In the genomic region with DNA sequence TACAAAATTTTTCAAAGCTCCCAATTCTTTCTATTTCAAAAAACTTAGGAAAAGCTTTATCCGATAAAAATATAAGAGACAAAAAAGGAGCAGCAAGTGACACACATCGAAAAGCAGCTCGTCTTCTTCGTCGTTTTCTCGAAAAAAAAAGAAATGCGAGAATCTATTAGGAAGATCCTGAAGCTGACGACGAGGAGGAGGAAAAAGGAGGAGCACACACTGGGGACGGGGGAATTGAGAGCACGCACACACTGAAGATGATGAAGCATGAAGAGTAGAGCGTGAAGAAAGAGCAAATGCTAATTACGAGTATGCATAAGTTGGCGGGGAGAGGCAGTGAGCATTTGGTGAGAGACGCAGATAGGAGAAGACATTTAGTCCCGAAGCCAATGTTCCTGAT, we compare ENCODE assay signal across 6 worm cellular contexts.
TF ChIP-seq lines count a peak whose summit lies in the region.

No protein-coding gene starts in this region.

TF ChIP-seq in whole organism, L1 larva, 84 proteins besides CTCF, POLR2A, EP300 and RAD21 (continues in another document):
- no peak for TF ChIP-seq unc-30 (tag; optimal IDR thresholded peaks at IDR 0.05; lab: Kevin White, UChicago)
- TF ChIP-seq sptf-1 (tag; optimal IDR thresholded peaks at IDR 0.05; lab: Kevin White, UChicago), result no peak
- TF ChIP-seq ceh-82 (tag; optimal IDR thresholded peaks at IDR 0.05; lab: Kevin White, UChicago), result peak in 1 of 3 experiments; percentile 43
- TF ChIP-seq lin-14 (GFP tag; optimal IDR thresholded peaks at IDR 0.05; lab: Kevin White, UChicago), result peak; percentile 53
- TF ChIP-seq tlp-1 (tag; optimal IDR thresholded peaks at IDR 0.05; lab: Kevin White, UChicago), result no peak
- peak; percentile 20 for TF ChIP-seq egl-13 (tag; optimal IDR thresholded peaks at IDR 0.05; lab: Kevin White, UChicago)
- peak; percentile 6 for TF ChIP-seq nhr-47 (tag; optimal IDR thresholded peaks at IDR 0.05; lab: Kevin White, UChicago)
- TF ChIP-seq unc-86 (tag; optimal IDR thresholded peaks at IDR 0.05; lab: Kevin White, UChicago), result peak; percentile 8
- no peak for TF ChIP-seq ztf-4 (tag; optimal IDR thresholded peaks at IDR 0.05; lab: Kevin White, UChicago)
- TF ChIP-seq fkh-10 (GFP tag; optimal IDR thresholded peaks at IDR 0.05; lab: Kevin White, UChicago), result peak; percentile 69
- TF ChIP-seq mdl-1 (tag; optimal IDR thresholded peaks at IDR 0.05; lab: Kevin White, UChicago), result no peak
- peak in 1 of 2 experiments; percentile 1 for TF ChIP-seq lsy-2 (tag; optimal IDR thresholded peaks at IDR 0.05; lab: Kevin White, UChicago)
- TF ChIP-seq elt-2 (tag; optimal IDR thresholded peaks at IDR 0.05; lab: Kevin White, UChicago), result no peak

TF ChIP-seq in whole organism, L2 larva, 48 proteins besides CTCF, POLR2A, EP300 and RAD21:
- TF ChIP-seq nhr-129 (tag; optimal IDR thresholded peaks at IDR 0.05; lab: Kevin White, UChicago) (peak; percentile 32), zag-1 (tag; optimal IDR thresholded peaks at IDR 0.05; lab: Kevin White, UChicago) (peak; percentile 50), unc-55 (GFP tag; optimal IDR thresholded peaks at IDR 0.05; lab: Kevin White, UChicago) (peak; percentile 25), unc-39 (tag; optimal IDR thresholded peaks at IDR 0.05; lab: Kevin White, UChicago) (no peak), nhr-23 (tag; optimal IDR thresholded peaks at IDR 0.05; lab: Kevin White, UChicago) (no peak)

TF ChIP-seq in whole organism, L3 larva, 47 proteins besides CTCF, POLR2A, EP300 and RAD21:
- peak; percentile 8 for TF ChIP-seq nfya-1 (tag; optimal IDR thresholded peaks at IDR 0.05; lab: Kevin White, UChicago; ENCODE audit: insufficient read depth)
- no peak for TF ChIP-seq lin-15B (tag; optimal IDR thresholded peaks at IDR 0.05; lab: Kevin White, UChicago)

TF ChIP-seq in whole organism, L4 larva, 104 proteins besides CTCF, POLR2A, EP300 and RAD21:
- TF ChIP-seq gei-8 (GFP tag; optimal IDR thresholded peaks at IDR 0.05; lab: Kevin White, UChicago), result no peak
- no peak for TF ChIP-seq dmd-8 (GFP tag; IDR thresholded peaks at IDR 0.05; lab: Robert Waterston, UW)
- TF ChIP-seq unc-62 (GFP tag; optimal IDR thresholded peaks at IDR 0.05 in 1 of 2; lab: Kevin White, UChicago), result peak in 1 of 2 experiments; percentile 98
- no peak for TF ChIP-seq unc-62 (tag; optimal IDR thresholded peaks at IDR 0.05; lab: Kevin White, UChicago)
- TF ChIP-seq hmg-1.1 (GFP tag; IDR thresholded peaks at IDR 0.05; lab: Robert Waterston, UW), result 0 out of 2 replicates have a peak, but pooled peaks have one; percentile 14
- TF ChIP-seq fkh-10 (GFP tag; optimal IDR thresholded peaks at IDR 0.05; lab: Kevin White, UChicago), result peak; percentile 55
- TF ChIP-seq ztf-11 (tag; optimal IDR thresholded peaks at IDR 0.05; lab: Kevin White, UChicago), result no peak
- peak; percentile 28; the same call in 1 of the 2 replicates for TF ChIP-seq vab-7 (GFP tag; IDR thresholded peaks at IDR 0.05; lab: Robert Waterston, UW)
- TF ChIP-seq lsy-2 (tag; optimal IDR thresholded peaks at IDR 0.05; lab: Kevin White, UChicago), result peak in 1 of 2 experiments; percentile 16
- TF ChIP-seq dpl-1 (GFP tag; optimal IDR thresholded peaks at IDR 0.05; lab: Kevin White, UChicago), result no peak
- no peak for TF ChIP-seq Y105C5A.15 (GFP tag; IDR thresholded peaks at IDR 0.05; lab: Robert Waterston, UW)
- peak; percentile 92 for TF ChIP-seq aha-1 (tag; lab: Kevin White, UChicago)
- TF ChIP-seq R02D3.7 (tag; optimal IDR thresholded peaks at IDR 0.05; lab: Kevin White, UChicago), result no peak

TF ChIP-seq in whole organism, late embryonic, 69 proteins besides CTCF, POLR2A, EP300 and RAD21:
- TF ChIP-seq ceh-34 (tag; optimal IDR thresholded peaks at IDR 0.05; lab: Kevin White, UChicago) (no peak), ceh-31 (tag; optimal IDR thresholded peaks at IDR 0.05; lab: Kevin White, UChicago) (peak; percentile 47), pha-2 (tag; optimal IDR thresholded peaks at IDR 0.05; lab: Kevin White, UChicago) (no peak), fkh-10 (GFP tag; optimal IDR thresholded peaks at IDR 0.05; lab: Kevin White, UChicago) (no peak), unc-42 (tag; optimal IDR thresholded peaks at IDR 0.05; lab: Kevin White, UChicago) (peak; percentile 63)
TF ChIP-seq in whole organism, late embryonic: peak in this region for 2.

TF ChIP-seq in whole organism, mixed stage, embryonic, 35 proteins besides CTCF, POLR2A, EP300 and RAD21:
- TF ChIP-seq ces-1 (GFP tag; optimal IDR thresholded peaks at IDR 0.05; lab: Kevin White, UChicago) (peak; percentile 64), unc-62 (GFP tag; optimal IDR thresholded peaks at IDR 0.05; lab: Kevin White, UChicago) (no peak), mep-1 (tag; optimal IDR thresholded peaks at IDR 0.05; lab: Kevin White, UChicago) (no peak)
TF ChIP-seq in whole organism, mixed stage, embryonic: peak in this region for 1.

Comparison
In these comparisons a context has a peak if more than half of its experiments do, and no peak if none do; other contexts are left out.
1. Of the 29 proteins assayed by ChIP-seq in both whole organism, L4 larva and whole organism, L1 larva: peak only in whole organism, L4 larva: aha-1; only in whole organism, L1 larva: none; in both: fkh-10; in neither: 24; mixed calls (peak in some experiments, not most) for 3.